Fruit fly (Drosophila melanogaster) whole organism, wandering third instar larva: ENCODE results near the gene Nemp.

Experiments
- dsf ChIP-seq: sonication (Bioruptor generic); optimal IDR thresholded peaks from 2 replicates; lab custom pipeline; 2016; ENCODE audit warnings: missing biosample characterization, missing genetic modification characterization, borderline replicate concordance
- ey ChIP-seq: fragments of 200-800 bp; sonication (Bioruptor generic); optimal IDR thresholded peaks from 2 replicates; lab custom pipeline; 2016; ENCODE audit warnings: missing biosample characterization, missing genetic modification characterization
- jim ChIP-seq: fragments of 175-275, 200-325 bp; sonication (Bioruptor generic); optimal IDR thresholded peaks from 2 replicates; lab custom pipeline; 2016; ENCODE audit warnings: missing biosample characterization, mild to moderate bottlenecking, missing genetic modification characterization

- TF ChIP-seq jim (GFP tag; lab: Kevin White, UChicago) = no peak
- no peak for TF ChIP-seq ey (GFP tag; lab: Kevin White, UChicago)
- no peak for TF ChIP-seq dsf (GFP tag; lab: Kevin White, UChicago)
Observed at dm6 chrX:16678845-16679347, 24.1 kb upstream of the Nemp start, which contains the start of the genes CG13010 and sing.
